Worm (Caenorhabditis elegans) whole organism, L1 larva: Measurements from ENCODE around the gene aat-6.
"Not testable (repeated sequence)": the region's sequence is repeated elsewhere in the genome, so short reads cannot be mapped to it uniquely, and the experiment has no call there.

ENCODE experiments used
- C34B4.2 ChIP-seq: sonication (generic microtip); optimal IDR thresholded peaks from 2 replicates; lab custom pipeline; 2017; ENCODE audit warnings: mild to moderate bottlenecking, missing genetic modification characterization, missing compliant biosample characterization
- ama-1 ChIP-seq: fragments of 150-350 bp; optimal IDR thresholded peaks from 2 replicates; lab custom pipeline; 2014
- ceh-82 ChIP-seq, 3 experiments: fragments of 150-350 bp in 1 of 3; sonication (generic microtip) in 2 of 3; optimal IDR thresholded peaks; 2 replicates each; lab custom pipeline; 2014 to 2017; ENCODE audit warnings: missing biosample characterization in 3 of 3, missing genetic modification characterization in 3 of 3
- egl-27 ChIP-seq, 2 experiments: fragments of 150-350 bp in 1 of 2; sonication (generic microtip); optimal IDR thresholded peaks; 3 replicates each; lab custom pipeline; 2017 to 2018; ENCODE audit warnings: missing biosample characterization in 2 of 2, missing genetic modification characterization in 2 of 2, missing genetic modification reagents in 2 of 2
- fkh-10 ChIP-seq: sonication (generic microtip); optimal IDR thresholded peaks from 2 replicates; lab custom pipeline; 2017; ENCODE audit warnings: missing biosample characterization, missing genetic modification reagents, missing genetic modification characterization
- lin-15B ChIP-seq: fragments of 150-350 bp; sonication (generic microtip); optimal IDR thresholded peaks from 3 replicates; lab custom pipeline; 2014; ENCODE audit warnings: missing biosample characterization, missing genetic modification characterization
- lin-35 ChIP-seq, 2 experiments: fragments of 150-350 bp; optimal IDR thresholded peaks; 2 replicates each; lab custom pipeline; 2014; ENCODE audit warnings: missing biosample characterization in 2 of 2, missing genetic modification characterization in 2 of 2, missing genetic modification reagents in 2 of 2
- mab-9 ChIP-seq: fragments of 200-800 bp; sonication (Bioruptor generic); IDR thresholded peaks from 2 replicates; pipeline ENCODE4 v1.3.6; 2022; ENCODE audit warnings: missing genetic modification reagents, missing genetic modification characterization, missing compliant biosample characterization
- mep-1 ChIP-seq: fragments of 150-350 bp; optimal IDR thresholded peaks from 2 replicates; lab custom pipeline; 2014; ENCODE audit warnings: missing biosample characterization, missing genetic modification characterization
- nhr-28 ChIP-seq: fragments of 150-350 bp; optimal IDR thresholded peaks from 2 replicates; lab custom pipeline; 2014; ENCODE audit warnings: missing biosample characterization, missing genetic modification characterization
- unc-62 ChIP-seq: fragments of 150-350 bp; optimal IDR thresholded peaks from 2 replicates; lab custom pipeline; 2014; ENCODE audit warnings: missing biosample characterization, missing genetic modification reagents, missing genetic modification characterization
- zip-4 ChIP-seq: fragments of 200-800 bp; sonication (Bioruptor generic); optimal IDR thresholded peaks from 2 replicates; lab custom pipeline; 2018; ENCODE audit warnings: mild to moderate bottlenecking, missing genetic modification characterization, moderate library complexity, missing compliant biosample characterization
- ztf-11 ChIP-seq, 2 experiments: sonication (generic microtip); optimal IDR thresholded peaks; 2 replicates each; lab custom pipeline; 2016 to 2017; ENCODE audit warnings: missing genetic modification characterization in 2 of 2, missing biosample characterization in 1 of 2, missing compliant biosample characterization in 1 of 2

ce11 chrV:11480734-11481133 is 10.3 kb upstream of the aat-6 start, which contains the start of gene T11F9.14:
- not testable (repeated sequence) for TF ChIP-seq C34B4.2; ztf-11 (tag; optimal IDR thresholded peaks at IDR 0.05; lab: Kevin White, UChicago); fkh-10 (GFP tag; lab: Kevin White, UChicago); nhr-28 (tag; lab: Kevin White, UChicago); unc-62 (GFP tag; lab: Kevin White, UChicago); mab-9; lin-15B (tag; lab: Kevin White, UChicago); egl-27 (tag; optimal IDR thresholded peaks at IDR 0.05; lab: Kevin White, UChicago); zip-4 (GFP tag; lab: Kevin White, UChicago); ama-1 (lab: Kevin White, UChicago); mep-1 (tag; lab: Kevin White, UChicago); ceh-82 (tag; optimal IDR thresholded peaks at IDR 0.05; lab: Kevin White, UChicago); lin-35 (GFP tag; optimal IDR thresholded peaks at IDR 0.05; lab: Kevin White, UChicago)
